Fruit fly (Drosophila melanogaster) whole organism, embryonic: Measurements from ENCODE around the gene ph-p.

Experiments used
- CG10321 ChIP-seq: fragments of 200-800 bp; sonication (Bioruptor generic); IDR thresholded peaks from 2 replicates; pipeline ENCODE4 v1.3.6; 2022; ENCODE audit warnings: missing biosample characterization, missing genetic modification characterization
- CG10543 ChIP-seq: fragments of 200-800 bp; sonication (Bioruptor generic); optimal IDR thresholded peaks from 3 replicates; lab custom pipeline; 2017; ENCODE audit warnings: missing biosample characterization, mild to moderate bottlenecking, missing genetic modification characterization, moderate library complexity
- CG11695 ChIP-seq: fragments of 200-800 bp; sonication (Bioruptor generic); IDR thresholded peaks from 3 replicates; pipeline ENCODE4 v1.3.6; 2022; ENCODE audit warnings: missing biosample characterization, missing genetic modification characterization
- CG12391 ChIP-seq: fragments of 200-800 bp; sonication (Bioruptor generic); optimal IDR thresholded peaks from 3 replicates; lab custom pipeline; 2018; ENCODE audit warnings: missing biosample characterization, mild to moderate bottlenecking, missing genetic modification characterization, moderate library complexity
- CG13624 ChIP-seq: fragments of 200-800 bp; sonication (Bioruptor generic); optimal IDR thresholded peaks from 2 replicates; lab custom pipeline; 2016; ENCODE audit warnings: missing biosample characterization, missing genetic modification characterization
- CG13894 ChIP-seq: fragments of 200-800 bp; sonication (Bioruptor generic); optimal IDR thresholded peaks from 3 replicates; lab custom pipeline; 2018; ENCODE audit warnings: missing biosample characterization, mild to moderate bottlenecking, missing genetic modification characterization, moderate library complexity
- CG15073 ChIP-seq: fragments of 200-800 bp; sonication (Bioruptor generic); optimal IDR thresholded peaks from 2 replicates; lab custom pipeline; 2016; ENCODE audit warnings: missing biosample characterization, missing genetic modification characterization
- CG16815 ChIP-seq: fragments of 200-800 bp; sonication (Bioruptor generic); optimal IDR thresholded peaks from 3 replicates; lab custom pipeline; 2017; ENCODE audit warnings: missing biosample characterization, mild to moderate bottlenecking, missing genetic modification characterization
- CG17328 ChIP-seq: fragments of 200-800 bp; sonication (Bioruptor generic); IDR thresholded peaks from 2 replicates; pipeline ENCODE4 v1.3.6; 2022; ENCODE audit warnings: missing biosample characterization, missing genetic modification characterization
- CG17359 ChIP-seq: fragments of 200-800 bp; sonication (Bioruptor generic); optimal IDR thresholded peaks from 3 replicates; lab custom pipeline; 2018; ENCODE audit warnings: missing biosample characterization, mild to moderate bottlenecking, missing genetic modification characterization, moderate library complexity
- CG17829 ChIP-seq: fragments of 200-800 bp; optimal IDR thresholded peaks from 2 replicates; lab custom pipeline; 2019; ENCODE audit warnings: missing biosample characterization, mild to moderate bottlenecking, missing genetic modification characterization, moderate library complexity
- CG1792 ChIP-seq: fragments of 200-800 bp; sonication (Bioruptor generic); optimal IDR thresholded peaks from 2 replicates; lab custom pipeline; 2016; ENCODE audit warnings: missing biosample characterization, missing genetic modification characterization
- CG18011 ChIP-seq: fragments of 200-800 bp; sonication (Bioruptor generic); optimal IDR thresholded peaks from 2 replicates; lab custom pipeline; 2017; ENCODE audit warnings: missing biosample characterization, missing genetic modification characterization, mild to moderate bottlenecking, moderate library complexity, missing genotype
- CG18764 ChIP-seq: fragments of 200-800 bp; sonication (Bioruptor generic); optimal IDR thresholded peaks from 3 replicates; lab custom pipeline; 2016; ENCODE audit warnings: missing biosample characterization, missing genetic modification characterization
- CG32767 ChIP-seq: fragments of 200-800 bp; sonication (Bioruptor generic); IDR thresholded peaks from 2 replicates; pipeline ENCODE4 v1.3.6; 2022; ENCODE audit warnings: missing biosample characterization, missing genetic modification characterization
- CG4282 ChIP-seq: fragments of 200-800 bp; sonication (Bioruptor generic); optimal IDR thresholded peaks from 2 replicates; lab custom pipeline; 2016; ENCODE audit warnings: missing biosample characterization, missing genetic modification characterization
- CG4404 ChIP-seq: fragments of 200-800 bp; sonication (Bioruptor generic); IDR thresholded peaks from 2 replicates; pipeline ENCODE4 v1.3.6; 2022; ENCODE audit warnings: missing biosample characterization, missing genetic modification characterization
- CG6791 ChIP-seq: fragments of 200-800 bp; sonication (Bioruptor generic); IDR thresholded peaks from 3 replicates; pipeline ENCODE4 v1.3.6; 2022; ENCODE audit warnings: missing biosample characterization, missing genetic modification characterization; ENCODE audit not compliant: partially characterized antibody
- CG7271 ChIP-seq: fragments of 200-800 bp; sonication (Bioruptor generic); optimal IDR thresholded peaks from 2 replicates; lab custom pipeline; 2018; ENCODE audit warnings: missing biosample characterization, mild to moderate bottlenecking, missing genetic modification characterization, moderate library complexity
- CG7556 ChIP-seq: fragments of 200-800 bp; sonication (Bioruptor generic); optimal IDR thresholded peaks from 2 replicates; lab custom pipeline; 2017; ENCODE audit warnings: missing biosample characterization, mild to moderate bottlenecking, missing genetic modification characterization
- CG7786 ChIP-seq: fragments of 200-800 bp; sonication (Bioruptor generic); optimal IDR thresholded peaks from 2 replicates; lab custom pipeline; 2016; ENCODE audit warnings: missing biosample characterization, missing genetic modification characterization
- CG8388 ChIP-seq: fragments of 200-800 bp; sonication (Bioruptor generic); optimal IDR thresholded peaks from 2 replicates; lab custom pipeline; 2019; ENCODE audit warnings: missing biosample characterization, mild to moderate bottlenecking, missing genetic modification characterization, moderate library complexity
- CG9437 ChIP-seq: fragments of 200-800 bp; sonication (Bioruptor generic); optimal IDR thresholded peaks from 2 replicates; lab custom pipeline; 2018; ENCODE audit warnings: missing biosample characterization, mild to moderate bottlenecking, missing genetic modification characterization
- Dad ChIP-seq: fragments of 200-800 bp; sonication (Bioruptor generic); optimal IDR thresholded peaks from 3 replicates; lab custom pipeline; 2016; ENCODE audit warnings: missing biosample characterization, missing genetic modification characterization
- Drgx ChIP-seq: fragments of 200-800 bp; sonication (Bioruptor generic); IDR thresholded peaks from 2 replicates; pipeline ENCODE4 v1.3.6; 2022; ENCODE audit warnings: missing biosample characterization, missing genetic modification characterization
- HLH4C ChIP-seq: fragments of 200-800 bp; sonication (Bioruptor generic); IDR thresholded peaks from 3 replicates; pipeline ENCODE4 v1.3.6; 2022; ENCODE audit warnings: missing biosample characterization, missing genetic modification characterization; ENCODE audit not compliant: partially characterized antibody
- Hr78 ChIP-seq, 2 experiments: fragments of 200-800 bp in 1 of 2; fragments of >200 bp in 1 of 2; sonication (Bioruptor generic) in 1 of 2; optimal IDR thresholded peaks; 2 replicates each; lab custom pipeline; 2017 to 2019; ENCODE audit warnings: missing biosample characterization in 2 of 2, missing genetic modification characterization in 2 of 2, mild to moderate bottlenecking in 1 of 2, moderate library complexity in 1 of 2
- Nf-YA ChIP-seq: fragments of 200-800 bp; sonication (Bioruptor generic); IDR thresholded peaks from 2 replicates; pipeline ENCODE4 v1.3.6; 2022; ENCODE audit warnings: missing biosample characterization, missing genetic modification characterization
- PHDP ChIP-seq: fragments of 200-800 bp; sonication (Bioruptor generic); optimal IDR thresholded peaks from 3 replicates; lab custom pipeline; 2018; ENCODE audit warnings: missing biosample characterization, mild to moderate bottlenecking, missing genetic modification characterization, moderate library complexity
- Poxn ChIP-seq: fragments of 200-800 bp; sonication (Bioruptor generic); IDR thresholded peaks from 2 replicates; pipeline ENCODE4 v1.3.6; 2022; ENCODE audit warnings: missing biosample characterization, missing genetic modification characterization
- Sin3A ChIP-seq: fragments of >200 bp; optimal IDR thresholded peaks from 2 replicates; lab custom pipeline; 2018
- Sox100B ChIP-seq: fragments of 200-800 bp; sonication (Bioruptor generic); optimal IDR thresholded peaks from 3 replicates; lab custom pipeline; 2018; ENCODE audit warnings: missing biosample characterization, mild to moderate bottlenecking, missing genetic modification characterization
- Sry-β ChIP-seq: fragments of 200-800 bp; sonication (Bioruptor generic); optimal IDR thresholded peaks from 2 replicates; lab custom pipeline; 2018; ENCODE audit warnings: missing biosample characterization, mild to moderate bottlenecking, missing genetic modification characterization, moderate library complexity
- bcd ChIP-seq: fragments of 200-800 bp; sonication (Bioruptor generic); optimal IDR thresholded peaks from 2 replicates; lab custom pipeline; 2017; ENCODE audit warnings: missing biosample characterization, mild to moderate bottlenecking, missing genetic modification characterization
- dm ChIP-seq: fragments of 200-800 bp; sonication (Bioruptor generic); optimal IDR thresholded peaks from 3 replicates; lab custom pipeline; 2016; ENCODE audit warnings: missing biosample characterization, missing genetic modification characterization
- en ChIP-seq: fragments of 200-800 bp; sonication (Bioruptor generic); optimal IDR thresholded peaks from 2 replicates; lab custom pipeline; 2016; ENCODE audit warnings: missing biosample characterization, missing genetic modification characterization
- gfzf ChIP-seq: fragments of 200-800 bp; sonication (Bioruptor generic); optimal IDR thresholded peaks from 2 replicates; lab custom pipeline; 2016; ENCODE audit warnings: missing biosample characterization, mild to moderate bottlenecking, missing genetic modification characterization, moderate library complexity
- gt ChIP-seq: fragments of 200-800 bp; sonication (Bioruptor generic); IDR thresholded peaks from 2 replicates; pipeline ENCODE4 v1.3.6; 2022; ENCODE audit warnings: missing biosample characterization, missing genetic modification characterization
- hth ChIP-seq: fragments of >200 bp; optimal IDR thresholded peaks from 2 replicates; lab custom pipeline; 2017; ENCODE audit warnings: inconsistent platforms
- kni ChIP-seq: fragments of 200-800 bp; sonication (Bioruptor generic); optimal IDR thresholded peaks from 3 replicates; lab custom pipeline; 2017; ENCODE audit warnings: mild to moderate bottlenecking, missing biosample characterization, missing genetic modification reagents, missing genetic modification characterization
- sd ChIP-seq: fragments of 200-800 bp; sonication (Bioruptor generic); optimal IDR thresholded peaks from 3 replicates; lab custom pipeline; 2018; ENCODE audit warnings: missing biosample characterization, mild to moderate bottlenecking, missing genetic modification characterization, moderate library complexity
- seq ChIP-seq: fragments of 200-800 bp; sonication (Bioruptor generic); IDR thresholded peaks from 2 replicates; pipeline ENCODE4 v1.3.6; 2022; ENCODE audit warnings: missing biosample characterization, missing genetic modification characterization
- sim ChIP-seq: fragments of 200-800 bp; sonication (Bioruptor generic); IDR thresholded peaks from 2 replicates; pipeline ENCODE4 v1.3.6; 2022; ENCODE audit warnings: missing biosample characterization, missing genetic modification characterization
- sima ChIP-seq: fragments of 200-800 bp; sonication (Bioruptor generic); optimal IDR thresholded peaks from 2 replicates; lab custom pipeline; 2016; ENCODE audit warnings: missing biosample characterization, missing genetic modification characterization
- sr ChIP-seq: fragments of 200-800 bp; sonication (Bioruptor generic); IDR thresholded peaks from 3 replicates; pipeline ENCODE4 v1.3.6; 2022; ENCODE audit warnings: missing biosample characterization, missing genetic modification characterization
- tin ChIP-seq: fragments of 200-800 bp; sonication (Bioruptor generic); optimal IDR thresholded peaks from 3 replicates; lab custom pipeline; 2016; ENCODE audit warnings: missing biosample characterization, missing genetic modification characterization
- trh ChIP-seq: fragments of 200-800 bp; sonication (Bioruptor generic); optimal IDR thresholded peaks from 2 replicates; lab custom pipeline; 2016; ENCODE audit warnings: missing biosample characterization, missing genetic modification characterization
- tx ChIP-seq: fragments of 200-800 bp; sonication (Bioruptor generic); optimal IDR thresholded peaks from 2 replicates; lab custom pipeline; 2016; ENCODE audit warnings: missing biosample characterization, missing genetic modification characterization
- vvl ChIP-seq: fragments of 200-800 bp; sonication (Bioruptor generic); IDR thresholded peaks from 2 replicates; pipeline ENCODE4 v1.3.6; 2022; ENCODE audit warnings: missing biosample characterization, missing genetic modification characterization
- yki ChIP-seq: fragments of >200 bp; optimal IDR thresholded peaks from 3 replicates; lab custom pipeline; 2018
- zfh1 ChIP-seq: fragments of 200-800 bp; sonication (Bioruptor generic); IDR thresholded peaks from 3 replicates; pipeline ENCODE4 v1.3.6; 2022; ENCODE audit warnings: missing biosample characterization, missing genetic modification characterization

Gene ph-p

DNA sequence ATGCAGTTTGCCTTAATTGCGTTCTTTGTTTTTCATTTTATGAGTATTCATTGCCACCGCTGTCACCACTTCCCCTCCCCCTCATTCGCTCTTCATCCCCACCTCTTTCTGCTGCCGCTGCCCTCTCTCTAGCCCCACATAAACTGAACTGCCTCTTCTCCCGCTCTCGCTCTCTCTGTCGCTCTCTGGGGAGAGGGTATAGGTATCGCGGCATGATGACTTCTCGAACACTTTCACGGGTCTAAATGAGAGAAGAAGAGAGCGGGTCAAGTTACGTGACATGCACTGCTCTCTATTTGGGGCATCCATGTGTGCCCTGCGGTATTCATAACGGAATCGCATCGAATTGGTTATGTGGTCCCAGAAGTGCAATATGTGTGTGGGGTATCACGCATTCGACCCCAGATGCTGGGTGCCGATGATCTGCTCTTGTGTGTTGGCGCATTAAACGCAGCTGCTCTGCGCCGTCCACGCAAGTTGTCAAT, 54.5 kb downstream of the ph-p start (continued):
- TF ChIP-seq CG4282 (GFP tag; lab: Kevin White, UChicago) (peak; percentile 27), sim (peak; percentile 46; the same call in 1 of the 2 replicates), bcd (peak; percentile 81), seq (GFP tag; lab: Robert Waterston, UW) (peak; percentile 92), dm (GFP tag; lab: Kevin White, UChicago) (peak; percentile 74), HLH4C (GFP tag; lab: Robert Waterston, UW) (no peak; the same call in 2 of the 3 replicates), trh (GFP tag; lab: Kevin White, UChicago) (peak; percentile 25), Nf-YA (GFP tag; lab: Robert Waterston, UW) (peak; percentile 68), CG17829 (peak; percentile 82), CG6791 (0 out of 3 replicates have a peak, but pooled peaks have one; percentile 24), CG13894 (tag; lab: Kevin White, UChicago) (no peak), Drgx (GFP tag; lab: Robert Waterston, UW) (peak; percentile 93), CG8388 (GFP tag; lab: Kevin White, UChicago) (peak; percentile 75), CG17359 (peak; percentile 82), sr (GFP tag; lab: Robert Waterston, UW) (peak; percentile 68)
- TF ChIP-seq, all 482 proteins: peak for 403

DNA sequence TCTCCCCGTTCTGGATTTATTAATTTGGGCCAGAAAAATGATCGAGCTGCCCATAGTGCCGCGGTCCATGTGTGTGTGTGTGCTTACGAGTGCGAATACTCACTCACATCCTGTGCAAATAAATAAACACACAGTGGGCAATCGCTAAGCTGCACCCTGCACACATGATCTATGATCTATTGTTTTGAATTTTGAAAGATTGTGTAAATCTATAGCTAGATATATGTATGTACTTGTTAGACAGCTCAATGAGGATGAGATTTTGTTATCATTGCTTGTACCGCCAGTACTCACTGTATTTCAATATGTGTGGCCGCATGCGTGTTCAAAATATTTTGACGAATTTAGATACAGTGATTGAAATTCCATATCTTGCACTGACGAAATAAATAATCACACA, 55.1 kb downstream of the ph-p start:
- TF ChIP-seq CG17328 (0 out of 2 replicates have a peak, but pooled peaks have one; percentile 17), Dad (GFP tag; lab: Kevin White, UChicago) (no peak), sd (peak; percentile 27), hth (lab: Kevin White, UChicago) (no peak), CG18764 (GFP tag; lab: Kevin White, UChicago) (no peak), CG9437 (GFP tag; lab: Kevin White, UChicago) (no peak), PHDP (tag; lab: Kevin White, UChicago) (peak; percentile 62), CG16815 (GFP tag; lab: Kevin White, UChicago) (peak; percentile 62), Sin3A (no peak), CG32767 (GFP tag; lab: Robert Waterston, UW) (no peak), CG11695 (GFP tag; lab: Robert Waterston, UW) (no peak), CG7271 (tag; lab: Kevin White, UChicago) (no peak), vvl (peak; percentile 55), gt (no peak), tx (peak; percentile 1), CG10543 (GFP tag; lab: Kevin White, UChicago) (peak; percentile 49), gfzf (GFP tag; lab: Kevin White, UChicago) (no peak), CG13624 (GFP tag; lab: Kevin White, UChicago) (peak; percentile 60), CG7556 (GFP tag; lab: Kevin White, UChicago) (no peak), Sox100B (GFP tag; lab: Kevin White, UChicago) (no peak), Hr78 (GFP tag; optimal IDR thresholded peaks at IDR 0.05; lab: Kevin White, UChicago) (no peak), kni (GFP tag; lab: Kevin White, UChicago) (no peak), tin (GFP tag; lab: Kevin White, UChicago) (peak; percentile 2), zfh1 (GFP tag; lab: Robert Waterston, UW) (peak; percentile 33; the same call in 1 of the 3 replicates), sima (no peak), CG10321 (peak; percentile 42; the same call in 1 of the 2 replicates), yki (lab: Kevin White, UChicago) (no peak), CG15073 (GFP tag; lab: Kevin White, UChicago) (no peak), CG1792 (GFP tag; lab: Kevin White, UChicago) (peak; percentile 12), en (GFP tag; lab: Kevin White, UChicago) (no peak), CG4404 (GFP tag; lab: Robert Waterston, UW) (peak; percentile 49), CG18011 (GFP tag; lab: Kevin White, UChicago) (no peak), Poxn (GFP tag; lab: Robert Waterston, UW) (peak; percentile 53; the same call in 1 of the 2 replicates), Sry-β (GFP tag; lab: Kevin White, UChicago) (no peak), CG7786 (GFP tag; lab: Kevin White, UChicago) (peak; percentile 72), CG12391 (tag; lab: Kevin White, UChicago) (peak; percentile 17)
